Fruit fly (Drosophila melanogaster) whole organism, embryonic: ENCODE measurements around the gene Tasp1.

ENCODE experiments used
- Atf3 ChIP-seq: fragments of 200-800 bp; sonication (Bioruptor generic); optimal IDR thresholded peaks from 3 replicates; lab custom pipeline; 2016; ENCODE audit warnings: missing biosample characterization, missing genetic modification characterization
- Blimp-1 ChIP-seq: fragments of 200-800 bp; sonication (Bioruptor generic); optimal IDR thresholded peaks from 3 replicates; lab custom pipeline; 2018; ENCODE audit warnings: missing biosample characterization, missing genetic modification characterization, mild to moderate bottlenecking, moderate library complexity, missing genetic modification reagents
- CG10654 ChIP-seq: fragments of 200-800 bp; sonication (Bioruptor generic); optimal IDR thresholded peaks from 2 replicates; lab custom pipeline; 2016; ENCODE audit warnings: missing biosample characterization, missing genetic modification characterization
- CG10959 ChIP-seq: fragments of 200-800 bp; sonication (Bioruptor generic); IDR thresholded peaks from 2 replicates; pipeline ENCODE4 v1.3.6; 2022; ENCODE audit warnings: missing biosample characterization, missing genetic modification characterization
- CG11093 ChIP-seq: fragments of 200-800 bp; sonication (Bioruptor generic); IDR thresholded peaks from 3 replicates; pipeline ENCODE4 v1.3.6; 2022; ENCODE audit warnings: missing biosample characterization, missing genetic modification characterization
- CG11398 ChIP-seq: fragments of 200-800 bp; sonication (Bioruptor generic); optimal IDR thresholded peaks from 2 replicates; lab custom pipeline; 2016; ENCODE audit warnings: missing biosample characterization, missing genetic modification characterization
- CG11695 ChIP-seq: fragments of 200-800 bp; sonication (Bioruptor generic); IDR thresholded peaks from 3 replicates; pipeline ENCODE4 v1.3.6; 2022; ENCODE audit warnings: missing biosample characterization, missing genetic modification characterization
- CG12769 ChIP-seq: fragments of 200-800 bp; sonication (Bioruptor generic); optimal IDR thresholded peaks from 2 replicates; lab custom pipeline; 2019; ENCODE audit warnings: missing biosample characterization, mild to moderate bottlenecking, missing genetic modification characterization, moderate library complexity
- CG13296 ChIP-seq: fragments of 200-800 bp; sonication (Bioruptor generic); optimal IDR thresholded peaks from 3 replicates; lab custom pipeline; 2018; ENCODE audit warnings: missing biosample characterization, mild to moderate bottlenecking, missing genetic modification characterization
- CG13424 ChIP-seq: fragments of 200-800 bp; sonication (Bioruptor generic); optimal IDR thresholded peaks from 2 replicates; lab custom pipeline; 2019; ENCODE audit warnings: missing biosample characterization, mild to moderate bottlenecking, missing genetic modification characterization, moderate library complexity
- CG13894 ChIP-seq: fragments of 200-800 bp; sonication (Bioruptor generic); optimal IDR thresholded peaks from 3 replicates; lab custom pipeline; 2018; ENCODE audit warnings: missing biosample characterization, mild to moderate bottlenecking, missing genetic modification characterization, moderate library complexity
- CG14014 ChIP-seq: fragments of 200-800 bp; sonication (Bioruptor generic); IDR thresholded peaks from 2 replicates; pipeline ENCODE4 v1.3.6; 2022; ENCODE audit warnings: missing biosample characterization, missing genetic modification characterization
- CG1602 ChIP-seq: fragments of 200-800 bp; sonication (Bioruptor generic); optimal IDR thresholded peaks from 3 replicates; lab custom pipeline; 2016; ENCODE audit warnings: missing biosample characterization, missing genetic modification characterization
- CG16779 ChIP-seq: fragments of 200-800 bp; sonication (Bioruptor generic); IDR thresholded peaks from 2 replicates; pipeline ENCODE4 v1.3.6; 2022; ENCODE audit warnings: missing biosample characterization, missing genetic modification characterization
- CG17568 ChIP-seq: fragments of 200-800 bp; sonication (Bioruptor generic); optimal IDR thresholded peaks from 2 replicates; lab custom pipeline; 2018; ENCODE audit warnings: missing biosample characterization, mild to moderate bottlenecking, missing genetic modification characterization, moderate library complexity
- CG1792 ChIP-seq: fragments of 200-800 bp; sonication (Bioruptor generic); optimal IDR thresholded peaks from 2 replicates; lab custom pipeline; 2016; ENCODE audit warnings: missing biosample characterization, missing genetic modification characterization
- CG18619 ChIP-seq: fragments of 200-800 bp; sonication (Bioruptor generic); optimal IDR thresholded peaks from 3 replicates; lab custom pipeline; 2017; ENCODE audit warnings: missing biosample characterization, mild to moderate bottlenecking, missing genetic modification characterization
- CG2889 ChIP-seq: fragments of 200-800 bp; sonication (Bioruptor generic); IDR thresholded peaks from 3 replicates; pipeline ENCODE4 v1.3.6; 2022; ENCODE audit warnings: missing biosample characterization, missing genetic modification characterization
- CG5180 ChIP-seq: fragments of 200-800 bp; sonication (Bioruptor generic); optimal IDR thresholded peaks from 3 replicates; lab custom pipeline; 2017; ENCODE audit warnings: missing biosample characterization, missing genetic modification characterization, mild to moderate bottlenecking, moderate library complexity, missing genetic modification reagents
- CG6654 ChIP-seq: fragments of 200-800 bp; sonication (Bioruptor generic); optimal IDR thresholded peaks from 2 replicates; lab custom pipeline; 2017; ENCODE audit warnings: missing biosample characterization, mild to moderate bottlenecking, missing genetic modification characterization
- CG7786 ChIP-seq: fragments of 200-800 bp; sonication (Bioruptor generic); optimal IDR thresholded peaks from 2 replicates; lab custom pipeline; 2016; ENCODE audit warnings: missing biosample characterization, missing genetic modification characterization
- CG8765 ChIP-seq: fragments of 200-800 bp; sonication (Bioruptor generic); IDR thresholded peaks from 2 replicates; pipeline ENCODE4 v1.3.6; 2022; ENCODE audit warnings: missing biosample characterization, missing genetic modification characterization
- CkIIα-i1 ChIP-seq: fragments of 200-800 bp; sonication (Bioruptor generic); IDR thresholded peaks from 2 replicates; pipeline ENCODE4 v1.3.6; 2022; ENCODE audit warnings: missing biosample characterization, missing genetic modification characterization
- Doc2 ChIP-seq: fragments of 200-800 bp; sonication (Bioruptor generic); IDR thresholded peaks from 2 replicates; pipeline ENCODE4 v1.3.6; 2022; ENCODE audit warnings: missing biosample characterization, missing genetic modification characterization
- Elba2 ChIP-seq: fragments of 200-800 bp; sonication (Bioruptor generic); optimal IDR thresholded peaks from 3 replicates; lab custom pipeline; 2016; ENCODE audit warnings: missing biosample characterization, missing genetic modification characterization
- HLH3B ChIP-seq: fragments of 200-800 bp; sonication (Bioruptor generic); IDR thresholded peaks from 2 replicates; pipeline ENCODE4 v1.3.6; 2022; ENCODE audit warnings: missing biosample characterization, missing genetic modification characterization
- Hand ChIP-seq: fragments of 200-800 bp; sonication (Bioruptor generic); optimal IDR thresholded peaks from 2 replicates; lab custom pipeline; 2017; ENCODE audit warnings: mild to moderate bottlenecking, missing biosample characterization, missing genetic modification reagents, missing genetic modification characterization
- Hmx ChIP-seq: fragments of 200-800 bp; sonication (Bioruptor generic); optimal IDR thresholded peaks from 2 replicates; lab custom pipeline; 2016; ENCODE audit warnings: missing biosample characterization, missing genetic modification characterization
- Hr51 ChIP-seq, 2 experiments: fragments of 200-800 bp; sonication (Bioruptor generic); optimal IDR thresholded peaks; 2 replicates in 1 of 2; 3 replicates in 1 of 2; lab custom pipeline; 2016 to 2018; ENCODE audit warnings: missing biosample characterization in 2 of 2, missing genetic modification characterization in 2 of 2, mild to moderate bottlenecking in 1 of 2, moderate library complexity in 1 of 2
- MTF-1 ChIP-seq: fragments of 200-800 bp; sonication (Bioruptor generic); optimal IDR thresholded peaks from 2 replicates; lab custom pipeline; 2018; ENCODE audit warnings: missing biosample characterization, mild to moderate bottlenecking, missing genetic modification characterization, borderline replicate concordance
- Nf-YC ChIP-seq: fragments of 200-800 bp; optimal IDR thresholded peaks from 3 replicates; lab custom pipeline; 2019; ENCODE audit warnings: missing biosample characterization, mild to moderate bottlenecking, missing genetic modification characterization, moderate library complexity
- Optix ChIP-seq: fragments of 200-800 bp; sonication (Bioruptor generic); IDR thresholded peaks from 3 replicates; pipeline ENCODE4 v1.3.6; 2022; ENCODE audit warnings: missing biosample characterization, missing genetic modification characterization
- Pdp1 ChIP-seq, 2 experiments: fragments of 200-800 bp; sonication (Bioruptor generic); optimal IDR thresholded peaks; 3 replicates each; lab custom pipeline; 2016; ENCODE audit warnings: missing biosample characterization in 2 of 2, missing genetic modification characterization in 2 of 2, mild to moderate bottlenecking in 1 of 2, moderate library complexity in 1 of 2
- Six4 ChIP-seq: fragments of 200-800 bp; sonication (Bioruptor generic); optimal IDR thresholded peaks from 2 replicates; lab custom pipeline; 2016; ENCODE audit warnings: missing biosample characterization, missing genetic modification characterization
- ase ChIP-seq: fragments of 200-800 bp; sonication (Bioruptor generic); IDR thresholded peaks from 3 replicates; pipeline ENCODE4 v1.3.6; 2022; ENCODE audit warnings: missing biosample characterization, missing genetic modification characterization
- bab2 ChIP-seq: fragments of 200-800 bp; sonication (Bioruptor generic); optimal IDR thresholded peaks from 2 replicates; lab custom pipeline; 2016; ENCODE audit warnings: missing biosample characterization, missing genetic modification characterization
- bowl ChIP-seq: fragments of 200-800 bp; sonication (Bioruptor generic); IDR thresholded peaks from 2 replicates; pipeline ENCODE4 v1.3.6; 2022; ENCODE audit warnings: missing biosample characterization, missing genetic modification characterization
- bsh ChIP-seq, 2 experiments: fragments of 200-800 bp; sonication (Bioruptor generic); optimal IDR thresholded peaks; 2 replicates each; lab custom pipeline; 2017 to 2018; ENCODE audit warnings: mild to moderate bottlenecking in 2 of 2, missing biosample characterization in 2 of 2, missing genetic modification characterization in 2 of 2, moderate library complexity in 1 of 2
- caup ChIP-seq: fragments of 200-800 bp; sonication (Bioruptor generic); optimal IDR thresholded peaks from 3 replicates; lab custom pipeline; 2017; ENCODE audit warnings: missing biosample characterization, mild to moderate bottlenecking, missing genetic modification characterization, moderate library complexity; ENCODE audit not compliant: severe bottlenecking
- fu2 ChIP-seq: fragments of 200-800 bp; sonication (Bioruptor generic); optimal IDR thresholded peaks from 2 replicates; lab custom pipeline; 2016; ENCODE audit warnings: missing biosample characterization, missing genetic modification characterization
- gcm ChIP-seq: fragments of 200-800 bp; sonication (Bioruptor generic); optimal IDR thresholded peaks from 2 replicates; lab custom pipeline; 2019; ENCODE audit warnings: missing biosample characterization, mild to moderate bottlenecking, missing genetic modification characterization, moderate library complexity
- gfzf ChIP-seq: fragments of 200-800 bp; sonication (Bioruptor generic); optimal IDR thresholded peaks from 2 replicates; lab custom pipeline; 2016; ENCODE audit warnings: missing biosample characterization, mild to moderate bottlenecking, missing genetic modification characterization, moderate library complexity
- grn ChIP-seq: fragments of 200-800 bp; sonication (Bioruptor generic); optimal IDR thresholded peaks from 3 replicates; lab custom pipeline; 2017; ENCODE audit warnings: missing biosample characterization, missing genetic modification characterization
- lbe ChIP-seq: fragments of 200-800 bp; sonication (Bioruptor generic); optimal IDR thresholded peaks from 2 replicates; lab custom pipeline; 2016; ENCODE audit warnings: missing biosample characterization, mild to moderate bottlenecking, missing genetic modification characterization
- maf-S ChIP-seq: fragments of 200-800 bp; sonication (Bioruptor generic); optimal IDR thresholded peaks from 2 replicates; lab custom pipeline; 2016; ENCODE audit warnings: missing biosample characterization, missing genetic modification characterization
- mirr ChIP-seq: fragments of 200-800 bp; sonication (Bioruptor generic); optimal IDR thresholded peaks from 3 replicates; lab custom pipeline; 2018; ENCODE audit warnings: missing biosample characterization, mild to moderate bottlenecking, missing genetic modification characterization
- odd ChIP-seq: fragments of 200-800 bp; sonication (Bioruptor generic); optimal IDR thresholded peaks from 2 replicates; lab custom pipeline; 2017; ENCODE audit warnings: missing biosample characterization, mild to moderate bottlenecking, missing genetic modification characterization
- repo ChIP-seq: fragments of 200-800 bp; sonication (Bioruptor generic); optimal IDR thresholded peaks from 2 replicates; lab custom pipeline; 2016; ENCODE audit warnings: missing biosample characterization, missing genetic modification characterization
- vfl ChIP-seq: fragments of 200-800 bp; sonication (Bioruptor generic); optimal IDR thresholded peaks from 2 replicates; lab custom pipeline; 2016; ENCODE audit warnings: missing biosample characterization, missing genetic modification characterization
- vnd ChIP-seq: fragments of 200-800 bp; sonication (Bioruptor generic); IDR thresholded peaks from 3 replicates; pipeline ENCODE4 v1.3.6; 2022; ENCODE audit warnings: missing biosample characterization, missing genetic modification characterization; ENCODE audit not compliant: partially characterized antibody
- zen ChIP-seq: fragments of 200-800 bp; sonication (Bioruptor generic); optimal IDR thresholded peaks from 3 replicates; lab custom pipeline; 2018; ENCODE audit warnings: missing biosample characterization, mild to moderate bottlenecking, missing genetic modification characterization, moderate library complexity

Gene Tasp1

dm6 chr3L:16048086-16048485 is 39.2 kb downstream of the Tasp1 start (continued):
- TF ChIP-seq zen (tag; lab: Kevin White, UChicago), result no peak
- no peak for TF ChIP-seq Pdp1 (GFP tag; optimal IDR thresholded peaks at IDR 0.05; lab: Kevin White, UChicago)
- TF ChIP-seq CG1792 (GFP tag; lab: Kevin White, UChicago), result no peak
- no peak for TF ChIP-seq CG10959
- no peak for TF ChIP-seq grn
- peak; percentile 44 for TF ChIP-seq Nf-YC (tag; lab: Kevin White, UChicago)
- no peak for TF ChIP-seq gcm (GFP tag; lab: Kevin White, UChicago)
- TF ChIP-seq CG13894, result peak; percentile 68
- peak in 1 of 2 experiments; percentile 18 for TF ChIP-seq bsh (GFP tag; optimal IDR thresholded peaks at IDR 0.05; lab: Kevin White, UChicago)
- peak; percentile 64 for TF ChIP-seq CG13296
- no peak for TF ChIP-seq Blimp-1
- peak; percentile 54 for TF ChIP-seq bab2
- TF ChIP-seq Hand (GFP tag; lab: Kevin White, UChicago), result no peak
- TF ChIP-seq ase (GFP tag; lab: Robert Waterston, UW), result no peak; the same call in 2 of the 3 replicates
- TF ChIP-seq CG16779 (GFP tag; lab: Robert Waterston, UW), result 0 out of 2 replicates have a peak, but pooled peaks have one; percentile 54
- no peak for TF ChIP-seq Optix (GFP tag; lab: Robert Waterston, UW)
- TF ChIP-seq vnd (GFP tag; lab: Robert Waterston, UW), result no peak
- peak; percentile 50 to 54 for TF ChIP-seq Hr51 (GFP tag; optimal IDR thresholded peaks at IDR 0.05; lab: Kevin White, UChicago)
- TF ChIP-seq CG5180 (GFP tag; lab: Kevin White, UChicago), result no peak
- no peak for TF ChIP-seq CG8765 (GFP tag; lab: Robert Waterston, UW)
- no peak for TF ChIP-seq CG1602 (GFP tag; lab: Kevin White, UChicago)
- TF ChIP-seq HLH3B (GFP tag; lab: Robert Waterston, UW), result peak; percentile 46
- no peak for TF ChIP-seq Elba2 (GFP tag; lab: Kevin White, UChicago)
- no peak for TF ChIP-seq CG6654
- TF ChIP-seq CG10654 (GFP tag; lab: Kevin White, UChicago), result no peak
- peak; percentile 60 for TF ChIP-seq CG13424 (tag; lab: Kevin White, UChicago)
- TF ChIP-seq CG11695 (GFP tag; lab: Robert Waterston, UW), result peak; percentile 94
- TF ChIP-seq Hmx (GFP tag; lab: Kevin White, UChicago), result no peak
- no peak for TF ChIP-seq gfzf
- no peak for TF ChIP-seq Six4
- no peak for TF ChIP-seq mirr
- TF ChIP-seq caup (GFP tag; lab: Kevin White, UChicago), result peak; percentile 53
- TF ChIP-seq repo (GFP tag; lab: Kevin White, UChicago), result no peak
- no peak for TF ChIP-seq CkIIα-i1 (GFP tag; lab: Robert Waterston, UW)
- peak; percentile 72 for TF ChIP-seq CG12769 (tag; lab: Kevin White, UChicago)
- TF ChIP-seq MTF-1 (GFP tag; lab: Kevin White, UChicago), result no peak
- TF ChIP-seq Atf3, result no peak
- no peak for TF ChIP-seq CG11398 (GFP tag; lab: Kevin White, UChicago)
- no peak for TF ChIP-seq lbe
- no peak for TF ChIP-seq Doc2 (GFP tag; lab: Robert Waterston, UW)
- TF ChIP-seq bowl (GFP tag; lab: Robert Waterston, UW), result no peak
- TF ChIP-seq fu2, result peak; percentile 18
- peak; percentile 66 for TF ChIP-seq CG7786 (GFP tag; lab: Kevin White, UChicago)
- TF ChIP-seq CG11093 (GFP tag; lab: Robert Waterston, UW), result no peak
- TF ChIP-seq CG17568 (GFP tag; lab: Kevin White, UChicago), result no peak
- peak; percentile 71 for TF ChIP-seq CG14014 (GFP tag; lab: Robert Waterston, UW)
- TF ChIP-seq vfl (GFP tag; lab: Kevin White, UChicago), result no peak
- TF ChIP-seq CG18619 (GFP tag; lab: Kevin White, UChicago), result peak; percentile 10
- peak; percentile 8 for TF ChIP-seq maf-S
- TF ChIP-seq odd (GFP tag; lab: Kevin White, UChicago), result no peak
- TF ChIP-seq CG2889 (GFP tag; lab: Robert Waterston, UW), result peak; percentile 46; the same call in 1 of the 3 replicates
